Fruit fly (Drosophila melanogaster) whole organism, adult: ENCODE measurements around the gene CG10508.

ENCODE experiments used
- CG11617 ChIP-seq: fragments of 200-800 bp; sonication (Bioruptor generic); optimal IDR thresholded peaks from 2 replicates; lab custom pipeline; 2017; ENCODE audit warnings: mild to moderate bottlenecking, missing biosample characterization, missing genetic modification reagents, missing genetic modification characterization
- CG1620 ChIP-seq: fragments of 200-800 bp; sonication (Bioruptor generic); optimal IDR thresholded peaks from 2 replicates; lab custom pipeline; 2016; ENCODE audit warnings: missing biosample characterization, missing genetic modification characterization

dm6 chr3L:21224274-21224673 lies 14.3 kb downstream of the CG10508 start:
- TF ChIP-seq CG11617 (GFP tag; lab: Kevin White, UChicago): peak; percentile 13
- no peak for TF ChIP-seq CG1620 (GFP tag; lab: Kevin White, UChicago)
